Worm (Caenorhabditis elegans) whole organism, L4 larva: ENCODE measurements around the gene srh-137.

Experiments
- ZK337.2 ChIP-seq: fragments of 200-800 bp; sonication (Bioruptor generic); IDR thresholded peaks from 2 replicates; pipeline ENCODE4 v1.3.6; 2022; ENCODE audit warnings: missing genetic modification reagents, missing genetic modification characterization, missing compliant biosample characterization
- aly-2 ChIP-seq: sonication (generic microtip); optimal IDR thresholded peaks from 2 replicates; lab custom pipeline; 2018; ENCODE audit warnings: missing biosample characterization, missing genetic modification characterization
- arid-1 ChIP-seq: fragments of 200-800 bp; sonication (Bioruptor generic); conservative IDR thresholded peaks from 2 replicates; pipeline ENCODE4 v1.3.6; 2022; ENCODE audit warnings: missing genetic modification reagents, missing genetic modification characterization, missing compliant biosample characterization
- ces-1 ChIP-seq: fragments of 150-350 bp; sonication (generic microtip); optimal IDR thresholded peaks from 4 replicates; lab custom pipeline; 2014; ENCODE audit warnings: missing biosample characterization, missing genetic modification reagents, missing genetic modification characterization
- ctbp-1 ChIP-seq: fragments of 200-800 bp; sonication (Bioruptor generic); IDR thresholded peaks from 2 replicates; pipeline ENCODE4 v1.3.6; 2022; ENCODE audit warnings: missing genetic modification reagents, missing genetic modification characterization, missing compliant biosample characterization
- fkh-10 ChIP-seq: fragments of 150-350 bp; optimal IDR thresholded peaks from 2 replicates; lab custom pipeline; 2014; ENCODE audit warnings: missing biosample characterization, missing genetic modification reagents, missing genetic modification characterization
- lir-3 ChIP-seq: sonication (generic microtip); optimal IDR thresholded peaks from 2 replicates; lab custom pipeline; 2016; ENCODE audit warnings: mild to moderate bottlenecking, missing genetic modification characterization, missing compliant biosample characterization
- nhr-102 ChIP-seq: sonication (generic microtip); optimal IDR thresholded peaks from 2 replicates; lab custom pipeline; 2016; ENCODE audit warnings: mild to moderate bottlenecking, missing genetic modification characterization, moderate library complexity, missing compliant biosample characterization
- nhr-11 ChIP-seq: fragments of 150-350 bp; optimal IDR thresholded peaks from 2 replicates; lab custom pipeline; 2014; ENCODE audit warnings: missing biosample characterization, missing genetic modification characterization
- nhr-77 ChIP-seq: fragments of 150-350 bp; optimal IDR thresholded peaks from 2 replicates; lab custom pipeline; 2014; ENCODE audit warnings: missing biosample characterization, missing genetic modification characterization
- pha-4 ChIP-seq, 2 experiments: fragments of 150-350 bp in 1 of 2; fragments of 200-800 bp in 1 of 2; sonication (Bioruptor generic) in 1 of 2; IDR thresholded peaks in 1 of 2; optimal IDR thresholded peaks in 1 of 2; 2 replicates each; pipeline versions ENCODE4 v1.3.6 to Lab custom; 2014 to 2022; ENCODE audit warnings: missing genetic modification characterization in 2 of 2, missing genetic modification reagents in 2 of 2, missing biosample characterization in 1 of 2, missing compliant biosample characterization in 1 of 2

- no peak for TF ChIP-seq lir-3 (tag; lab: Kevin White, UChicago)
- no peak for TF ChIP-seq nhr-102
- no peak for TF ChIP-seq ctbp-1 (GFP tag; lab: Robert Waterston, UW)
- TF ChIP-seq fkh-10 (GFP tag; lab: Kevin White, UChicago): no peak
- no peak for TF ChIP-seq nhr-11 (tag; lab: Kevin White, UChicago)
- no peak for TF ChIP-seq arid-1 (GFP tag; lab: Robert Waterston, UW)
- no peak for TF ChIP-seq aly-2 (tag; lab: Kevin White, UChicago)
- no peak for TF ChIP-seq nhr-77
- no peak for TF ChIP-seq ces-1 (GFP tag; lab: Kevin White, UChicago)
- TF ChIP-seq pha-4 (GFP tag; IDR thresholded peaks at IDR 0.05; lab: Robert Waterston, UW): no peak
- no peak for TF ChIP-seq pha-4 (tag; optimal IDR thresholded peaks at IDR 0.05; lab: Kevin White, UChicago)
- no peak for TF ChIP-seq ZK337.2
Measured at ce11 chrV:16666647-16667046, 49.8 kb downstream of the srh-137 start, which contains the start of gene F14F8.14.
